Worm (Caenorhabditis elegans): ENCODE measurements around the gene gld-3.

gld-3 gene

DNA sequence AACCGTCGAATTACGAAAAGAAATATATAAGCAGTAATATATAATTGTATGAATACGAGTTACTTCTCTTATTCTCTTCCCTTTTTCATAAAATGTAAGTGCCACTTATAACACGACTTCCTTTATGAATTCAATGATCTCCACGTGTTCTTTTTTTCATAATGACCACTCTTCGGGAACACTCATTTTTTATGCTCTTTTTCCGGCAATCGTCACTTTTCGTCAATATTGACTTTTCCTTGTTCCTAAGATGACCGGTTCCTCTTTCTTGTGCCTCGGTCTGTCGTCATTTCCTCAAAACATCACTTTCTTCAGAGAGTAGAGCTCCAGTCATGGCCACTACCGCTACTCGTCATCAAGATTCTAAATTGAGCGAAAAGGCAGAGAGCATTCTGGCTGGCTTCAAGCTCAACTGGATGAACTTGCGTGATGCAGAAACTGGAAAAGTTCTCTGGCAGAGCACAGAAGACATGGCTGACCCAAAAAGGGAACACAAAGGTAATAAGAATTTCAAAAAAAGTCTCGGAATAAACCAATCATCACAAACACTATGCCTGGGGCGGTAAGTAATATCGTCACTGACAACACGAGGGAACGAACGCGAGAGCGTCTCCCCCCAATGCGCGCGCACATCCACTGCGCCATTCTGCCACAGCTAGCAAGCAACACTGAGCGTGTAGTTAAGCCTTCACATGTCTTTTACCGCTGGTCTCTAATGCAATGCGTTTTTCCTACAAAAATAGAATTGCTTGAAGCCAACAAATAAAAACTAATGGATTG, 51.2 kb downstream of the gld-3 start, which contains the start of gene pdl-1:
Gene pdl-1, plus strand, starts transcription at position 309 of the 780 bp plus-strand sequence.
- TF ChIP-seq him-1 (tag; optimal IDR thresholded peaks at IDR 0.05) = peak; percentile 80
- TF ChIP-seq dao-5 (tag; optimal IDR thresholded peaks at IDR 0.05) = peak; percentile 94
- TF ChIP-seq W03F9.2 (tag; optimal IDR thresholded peaks at IDR 0.05) = peak; percentile 51

DNA sequence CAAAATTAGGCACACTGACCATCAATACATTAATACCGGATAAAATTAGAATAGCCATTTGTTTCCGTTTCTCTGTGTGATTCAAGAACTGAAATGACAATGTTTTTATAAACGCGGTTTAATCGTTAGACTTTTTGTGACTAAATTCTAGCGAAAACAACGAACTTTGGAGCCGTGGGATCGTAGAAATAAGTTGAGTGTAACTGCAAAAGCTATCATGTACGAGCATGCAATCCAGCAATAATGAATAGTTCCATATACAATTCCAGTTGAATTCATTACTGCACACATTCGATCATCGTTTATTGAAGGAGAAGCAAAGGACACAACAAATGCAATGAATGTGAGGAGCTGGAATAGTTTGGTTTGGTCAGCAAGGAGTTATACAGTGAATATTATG, 53.7 kb downstream of the gld-3 start:
- TF ChIP-seq him-1 (tag; optimal IDR thresholded peaks at IDR 0.05) = no peak
- no peak for TF ChIP-seq dao-5 (tag; optimal IDR thresholded peaks at IDR 0.05)
- TF ChIP-seq W03F9.2 (tag; optimal IDR thresholded peaks at IDR 0.05) = no peak

DNA sequence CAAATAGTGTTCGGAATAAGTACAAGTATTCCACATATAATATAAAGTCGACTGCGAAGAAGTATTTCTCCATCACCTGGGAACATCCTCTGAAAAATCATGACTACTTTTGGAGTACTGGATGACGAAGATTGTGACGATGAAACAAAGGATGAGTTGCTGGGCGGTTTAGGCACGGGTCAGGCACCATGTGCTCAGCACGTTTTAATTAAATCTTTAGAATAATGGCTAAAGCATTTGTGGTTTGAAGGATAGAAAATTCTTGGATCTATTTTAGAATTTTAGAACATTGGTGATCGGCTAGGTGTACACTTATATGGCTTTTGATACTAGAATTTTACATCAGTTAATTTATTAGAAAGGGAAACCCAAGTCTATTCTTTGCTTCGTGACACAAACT, 54.7 kb downstream of the gld-3 start, which contains the start of gene C27H5.6:
Gene C27H5.6, minus strand, starts transcription at position 101 of the 400 bp plus-strand sequence.
- TF ChIP-seq dao-5 (tag; optimal IDR thresholded peaks at IDR 0.05) = no peak
- no peak for TF ChIP-seq him-1 (tag; optimal IDR thresholded peaks at IDR 0.05)
- TF ChIP-seq W03F9.2 (tag; optimal IDR thresholded peaks at IDR 0.05) = no peak

All from whole organism, L4/young adult.